Worm (Caenorhabditis elegans): ENCODE results near the gene trx-3.

DNA sequence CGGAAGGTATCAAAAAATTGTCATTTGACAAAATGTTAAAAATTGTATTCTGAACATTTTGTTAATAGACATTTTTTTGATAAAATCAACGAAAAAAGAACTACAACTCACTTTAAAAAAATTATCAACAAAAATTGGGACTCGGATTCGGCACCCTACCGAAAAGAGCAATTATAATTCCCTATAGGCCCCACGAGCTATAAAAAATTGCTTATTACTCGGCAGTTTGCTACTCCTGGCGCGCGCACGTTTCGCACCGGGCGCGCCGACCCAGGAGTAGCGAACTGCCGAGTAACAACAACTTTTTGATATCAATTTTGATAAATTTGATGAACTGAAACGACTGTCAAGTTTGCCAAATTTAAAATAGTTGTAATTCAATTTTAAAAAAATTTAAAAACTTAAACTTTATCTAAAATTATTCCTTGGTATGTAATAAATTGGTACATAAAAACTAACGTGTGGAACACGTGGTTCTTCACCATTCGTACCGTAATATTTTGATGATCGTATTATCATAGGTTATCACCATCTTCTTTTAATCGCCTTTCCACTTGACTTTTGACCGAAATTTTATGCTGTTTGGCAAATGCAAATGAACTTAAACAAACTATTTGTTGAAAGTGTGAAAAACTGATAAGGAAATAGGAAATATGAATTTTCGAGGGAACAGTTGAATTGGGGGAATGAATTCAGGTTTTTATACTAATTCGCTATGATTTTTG lies 11.3 kb upstream of the trx-3 start:
- TF ChIP-seq med-1 (GFP tag; optimal IDR thresholded peaks at IDR 0.05; ENCODE audit: insufficient read depth) (no peak), flt-1 (GFP tag; IDR thresholded peaks at IDR 0.05) (no peak), ztf-23 (GFP tag; IDR thresholded peaks at IDR 0.05) (no peak), T22C8.4 (GFP tag; IDR thresholded peaks at IDR 0.05) (no peak)
